Worm (Caenorhabditis elegans) whole organism, young adult: ENCODE measurements around the gene F31D4.2.
A peak's percentile ranks its signal among the peaks of the same experiment; 100 is the strongest.

Experiments
- B0336.3 ChIP-seq: fragments of 200-800 bp; sonication (Bioruptor generic); IDR thresholded peaks from 2 replicates; pipeline ENCODE4 v1.3.6; 2022; ENCODE audit warnings: missing genetic modification characterization, missing compliant biosample characterization
- D2030.7 ChIP-seq: fragments of 200-800 bp; sonication (Bioruptor generic); IDR thresholded peaks from 2 replicates; pipeline ENCODE4 v1.3.6; 2022; ENCODE audit warnings: missing genetic modification reagents, missing genetic modification characterization, missing compliant biosample characterization
- F10E7.11 ChIP-seq: sonication (generic microtip); optimal IDR thresholded peaks from 2 replicates; lab custom pipeline; 2017; ENCODE audit warnings: mild to moderate bottlenecking, missing genetic modification characterization, moderate library complexity, missing compliant biosample characterization
- F39B2.1 ChIP-seq: fragments of 200-800 bp; sonication (Bioruptor generic); IDR thresholded peaks from 2 replicates; pipeline ENCODE4 v1.3.6; 2022; ENCODE audit warnings: missing genetic modification reagents, missing genetic modification characterization, missing compliant biosample characterization
- K12H6.12 ChIP-seq: fragments of 200-800 bp; sonication (Bioruptor generic); optimal IDR thresholded peaks from 2 replicates; lab custom pipeline; 2018; ENCODE audit warnings: mild to moderate bottlenecking, missing genetic modification characterization, missing compliant biosample characterization
- T07F8.4 ChIP-seq: sonication (generic microtip); optimal IDR thresholded peaks from 2 replicates; lab custom pipeline; 2016; ENCODE audit warnings: mild to moderate bottlenecking, missing genetic modification characterization, moderate library complexity, missing compliant biosample characterization
- Y53G8AR.9 ChIP-seq: fragments of 200-800 bp; sonication (Bioruptor generic); conservative IDR thresholded peaks from 2 replicates; pipeline ENCODE4 v1.3.6; 2022; ENCODE audit warnings: missing genetic modification reagents, missing genetic modification characterization, missing compliant biosample characterization
- ZK185.1 ChIP-seq: sonication (generic microtip); optimal IDR thresholded peaks from 2 replicates; lab custom pipeline; 2016; ENCODE audit warnings: mild to moderate bottlenecking, missing genetic modification characterization, missing compliant biosample characterization; ENCODE audit not compliant: poor library complexity, severe bottlenecking
- aptf-3 ChIP-seq: fragments of 200-800 bp; sonication (Bioruptor generic); IDR thresholded peaks from 2 replicates; pipeline ENCODE4 v1.3.6; 2022; ENCODE audit warnings: missing genetic modification characterization, missing compliant biosample characterization
- cebp-1 ChIP-seq, 2 experiments: fragments of 200-800 bp in 1 of 2; sonication (Bioruptor generic) in 1 of 2; sonication (generic microtip) in 1 of 2; IDR thresholded peaks in 1 of 2; optimal IDR thresholded peaks in 1 of 2; 2 replicates each; pipeline versions ENCODE4 v1.3.6 to Lab custom; 2017 to 2022; ENCODE audit warnings: missing compliant biosample characterization in 2 of 2, missing genetic modification characterization in 2 of 2, mild to moderate bottlenecking in 1 of 2, missing genetic modification reagents in 1 of 2, moderate library complexity in 1 of 2
- ceh-40 ChIP-seq: fragments of 200-800 bp; sonication (Bioruptor generic); IDR thresholded peaks from 2 replicates; pipeline ENCODE4 v1.3.6; 2022; ENCODE audit warnings: missing genetic modification characterization, missing compliant biosample characterization
- ceh-91 ChIP-seq: fragments of 200-800 bp; sonication (Bioruptor generic); IDR thresholded peaks from 2 replicates; pipeline ENCODE4 v1.3.6; 2022; ENCODE audit warnings: missing genetic modification reagents, missing genetic modification characterization, missing compliant biosample characterization
- die-1 ChIP-seq: sonication (generic microtip); optimal IDR thresholded peaks from 2 replicates; lab custom pipeline; 2016; ENCODE audit warnings: missing genotype, mild to moderate bottlenecking, missing genetic modification characterization, missing compliant biosample characterization
- dox-1 ChIP-seq: fragments of 200-800 bp; sonication (Bioruptor generic); IDR thresholded peaks from 2 replicates; pipeline ENCODE4 v1.3.6; 2022; ENCODE audit warnings: missing genetic modification reagents, missing genetic modification characterization, missing compliant biosample characterization
- dpl-1 ChIP-seq: fragments of 150-350 bp; optimal IDR thresholded peaks from 2 replicates; lab custom pipeline; 2014; ENCODE audit warnings: missing biosample characterization, missing genetic modification reagents, missing genetic modification characterization
- egl-44 ChIP-seq: fragments of 200-800 bp; sonication (Bioruptor generic); IDR thresholded peaks from 2 replicates; pipeline ENCODE4 v1.3.6; 2022; ENCODE audit warnings: missing genetic modification reagents, missing genetic modification characterization, missing compliant biosample characterization
- hmg-1.2 ChIP-seq: fragments of 200-800 bp; sonication (Bioruptor generic); IDR thresholded peaks from 2 replicates; pipeline ENCODE4 v1.3.6; 2022; ENCODE audit warnings: missing genetic modification reagents, missing genetic modification characterization, missing compliant biosample characterization
- lin-35 ChIP-seq, 3 experiments: fragments of 150-350 bp in 2 of 3; sonication (generic microtip) in 1 of 3; optimal IDR thresholded peaks; 2 replicates each; lab custom pipeline; 2014 to 2018; ENCODE audit warnings: missing biosample characterization in 3 of 3, missing genetic modification characterization in 3 of 3, missing genetic modification reagents in 3 of 3
- mcd-1 ChIP-seq: fragments of 200-800 bp; sonication (Bioruptor generic); IDR thresholded peaks from 2 replicates; pipeline ENCODE4 v1.3.6; 2022; ENCODE audit warnings: missing genetic modification reagents, missing genetic modification characterization, missing compliant biosample characterization
- mxl-1 ChIP-seq: sonication (generic microtip); optimal IDR thresholded peaks from 2 replicates; lab custom pipeline; 2016; ENCODE audit warnings: missing genetic modification characterization, missing compliant biosample characterization
- nhr-27 ChIP-seq: fragments of 200-800 bp; sonication (Bioruptor generic); optimal IDR thresholded peaks from 2 replicates; lab custom pipeline; 2018; ENCODE audit warnings: mild to moderate bottlenecking, missing genetic modification characterization, moderate library complexity, missing compliant biosample characterization
- repo-1 ChIP-seq: sonication (generic microtip); optimal IDR thresholded peaks from 2 replicates; lab custom pipeline; 2017; ENCODE audit warnings: mild to moderate bottlenecking, missing genetic modification characterization, missing compliant biosample characterization
- sea-2 ChIP-seq: fragments of 200-800 bp; sonication (Bioruptor generic); IDR thresholded peaks from 2 replicates; pipeline ENCODE4 v1.3.6; 2022; ENCODE audit warnings: missing genetic modification characterization, missing compliant biosample characterization
- somi-1 ChIP-seq: fragments of 200-800 bp; sonication (Bioruptor generic); optimal IDR thresholded peaks from 2 replicates; lab custom pipeline; 2018; ENCODE audit warnings: mild to moderate bottlenecking, missing genetic modification characterization, missing compliant biosample characterization
- sptf-2 ChIP-seq: fragments of 200-800 bp; sonication (Bioruptor generic); optimal IDR thresholded peaks from 2 replicates; lab custom pipeline; 2018; ENCODE audit warnings: mild to moderate bottlenecking, missing genetic modification characterization, missing compliant biosample characterization
- unc-130 ChIP-seq: sonication (generic microtip); optimal IDR thresholded peaks from 2 replicates; lab custom pipeline; 2016; ENCODE audit warnings: missing genetic modification reagents, missing genetic modification characterization, missing compliant biosample characterization
- zim-3 ChIP-seq: sonication (generic microtip); optimal IDR thresholded peaks from 2 replicates; lab custom pipeline; 2017; ENCODE audit warnings: mild to moderate bottlenecking, missing genetic modification characterization, moderate library complexity, missing compliant biosample characterization
- ztf-18 ChIP-seq: sonication (generic microtip); optimal IDR thresholded peaks from 2 replicates; lab custom pipeline; 2016; ENCODE audit warnings: missing genotype, mild to moderate bottlenecking, missing genetic modification characterization, missing compliant biosample characterization
- ztf-3 ChIP-seq: fragments of 200-800 bp; sonication (Bioruptor generic); optimal IDR thresholded peaks from 2 replicates; lab custom pipeline; 2018; ENCODE audit warnings: mild to moderate bottlenecking, missing genetic modification characterization, missing compliant biosample characterization

F31D4.2 gene

DNA sequence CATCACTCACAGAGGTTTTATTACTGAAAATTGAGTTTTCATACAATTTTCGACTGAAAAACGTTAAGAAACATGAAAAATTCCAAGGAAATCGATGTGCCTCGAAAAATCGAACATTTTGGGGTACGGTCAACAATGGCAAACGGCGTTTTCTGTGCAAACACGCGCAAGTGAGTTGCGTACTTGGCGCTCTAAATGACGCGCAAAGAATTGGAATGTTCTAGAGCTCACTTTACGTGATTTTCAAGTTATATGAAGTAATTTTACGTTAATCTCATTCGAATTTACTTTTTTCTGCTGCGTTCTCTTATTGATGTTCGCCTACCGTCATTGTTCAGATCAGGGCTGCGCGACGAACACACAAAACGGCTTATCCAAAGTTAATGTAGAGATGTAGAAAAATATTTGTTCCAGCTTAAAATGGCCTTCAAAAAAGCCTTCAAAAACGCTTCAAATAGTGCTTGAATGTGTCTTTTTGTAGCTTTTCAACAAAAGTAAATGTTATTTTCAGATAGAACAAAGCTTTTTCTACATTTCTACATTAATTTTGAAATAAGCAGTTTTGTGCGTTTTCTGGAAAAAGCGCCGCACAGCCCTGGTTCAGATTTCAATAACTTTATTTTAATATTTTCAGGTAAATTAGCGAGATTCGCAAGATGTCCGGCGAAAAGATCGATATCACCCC lies at the start of gene F31D4.2, which contains the start of gene fkb-6 (continued):
- TF ChIP-seq ceh-40 (GFP tag; lab: Robert Waterston, UW) (no peak), somi-1 (GFP tag; lab: Kevin White, UChicago) (no peak), sea-2 (GFP tag; lab: Robert Waterston, UW) (no peak), Y53G8AR.9 (peak; percentile 67), hmg-1.2 (GFP tag; lab: Robert Waterston, UW) (peak; percentile 50), dox-1 (peak; percentile 66), D2030.7 (GFP tag; lab: Robert Waterston, UW) (peak; percentile 89), B0336.3 (GFP tag; lab: Robert Waterston, UW) (0 out of 2 replicates have a peak, but pooled peaks have one; percentile 23), aptf-3 (no peak), unc-130 (GFP tag; lab: Kevin White, UChicago) (no peak), K12H6.12 (tag; lab: Kevin White, UChicago) (peak; percentile 35), ZK185.1 (peak; percentile 45)
- TF ChIP-seq, all 124 proteins: peak for 38

DNA sequence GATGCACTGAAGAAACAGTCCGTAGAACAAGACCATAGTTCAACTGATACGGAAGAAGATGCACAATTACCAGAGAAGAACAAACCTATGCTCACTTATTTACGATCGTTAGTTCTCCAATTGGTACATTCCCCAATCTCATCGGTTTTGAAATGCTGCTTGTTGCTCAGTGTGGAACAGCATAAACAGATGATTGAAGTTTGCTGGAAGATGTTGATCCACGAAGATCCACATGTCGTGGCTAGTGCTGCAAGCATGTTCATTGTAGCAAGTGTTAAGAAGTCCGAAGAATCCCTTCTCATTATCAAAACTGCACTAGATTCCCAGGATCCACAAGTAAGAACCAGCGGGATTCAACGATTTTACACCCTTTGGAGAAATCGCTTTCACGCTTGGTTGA lies 46.5 kb upstream of the F31D4.2 start:
- TF ChIP-seq F39B2.1 (GFP tag; lab: Robert Waterston, UW) (no peak), nhr-27 (tag; lab: Kevin White, UChicago) (no peak), sptf-2 (GFP tag; lab: Kevin White, UChicago) (no peak), T07F8.4 (tag; lab: Kevin White, UChicago) (no peak), mcd-1 (GFP tag; lab: Robert Waterston, UW) (no peak)

DNA sequence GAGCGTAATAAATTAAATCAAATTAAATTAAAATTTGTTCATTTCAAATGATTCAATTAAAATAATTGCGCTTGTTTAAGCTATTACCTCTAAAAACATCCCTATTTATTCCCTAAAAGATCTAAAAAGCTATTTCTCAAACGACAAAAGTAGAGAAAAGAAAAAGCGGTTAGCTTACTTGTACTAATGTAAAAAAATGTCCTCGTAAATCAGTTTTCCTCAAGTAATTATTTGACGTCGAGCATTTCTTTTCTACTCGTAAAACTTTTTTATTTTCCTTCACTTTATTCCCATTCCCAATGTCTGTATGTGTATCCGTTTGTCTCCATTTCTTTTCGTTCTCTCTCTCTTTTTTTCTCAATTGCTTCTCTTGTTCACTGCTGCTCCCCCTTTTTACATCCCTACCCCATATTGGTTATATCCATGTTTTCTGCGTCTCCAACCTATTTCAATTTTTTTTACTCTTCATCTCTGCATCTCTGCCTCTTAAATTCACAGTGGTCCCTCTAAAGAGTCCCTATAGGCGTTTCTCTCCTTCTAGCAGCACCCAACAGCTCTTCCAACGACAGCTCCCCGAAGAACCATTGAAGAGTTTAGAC lies 33.8 kb upstream of the F31D4.2 start, which contains the start of gene unc-80:
Gene unc-80 (plus strand): TSS at position 533 of the 599 bp plus-strand sequence.
- no peak for TF ChIP-seq ceh-91
- peak; percentile 47 for TF ChIP-seq K12H6.12 (tag; lab: Kevin White, UChicago)
- TF ChIP-seq hmg-1.2 (GFP tag; lab: Robert Waterston, UW), result peak; percentile 58; the same call in 1 of the 2 replicates
- TF ChIP-seq mxl-1 (tag; lab: Kevin White, UChicago), result no peak
- no peak for TF ChIP-seq dpl-1
- TF ChIP-seq lin-35 (GFP tag; optimal IDR thresholded peaks at IDR 0.05; lab: Kevin White, UChicago), result peak in 1 of 3 experiments; percentile 44
- no peak for TF ChIP-seq ztf-18 (tag; lab: Kevin White, UChicago)
- TF ChIP-seq D2030.7 (GFP tag; lab: Robert Waterston, UW), result no peak
- no peak for TF ChIP-seq zim-3 (tag; lab: Kevin White, UChicago)

DNA sequence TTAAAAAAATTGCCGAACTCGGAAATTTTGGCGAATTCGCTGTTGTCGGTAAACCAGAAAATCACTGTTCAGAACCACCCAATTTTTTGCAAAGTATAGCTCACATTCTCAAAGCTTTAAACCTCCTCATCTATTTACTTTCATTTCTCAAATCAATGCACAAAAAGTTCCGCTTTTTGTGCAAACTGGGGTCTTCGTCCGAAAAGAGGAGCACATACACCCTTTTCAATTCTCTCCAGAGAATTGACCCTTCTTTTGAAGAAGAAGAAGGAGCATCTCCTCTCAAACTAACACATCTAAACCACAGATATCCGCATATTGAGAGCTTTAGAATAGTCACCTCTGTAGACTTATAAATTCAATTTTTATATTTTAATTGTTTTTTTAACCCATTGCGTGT lies 30.0 kb upstream of the F31D4.2 start:
- TF ChIP-seq F10E7.11 (tag; lab: Kevin White, UChicago) (no peak), repo-1 (tag; lab: Kevin White, UChicago) (no peak), cebp-1 (GFP tag; IDR thresholded peaks at IDR 0.05; lab: Robert Waterston, UW) (no peak), cebp-1 (tag; optimal IDR thresholded peaks at IDR 0.05; lab: Kevin White, UChicago) (no peak), nhr-27 (tag; lab: Kevin White, UChicago) (no peak), egl-44 (no peak)

DNA sequence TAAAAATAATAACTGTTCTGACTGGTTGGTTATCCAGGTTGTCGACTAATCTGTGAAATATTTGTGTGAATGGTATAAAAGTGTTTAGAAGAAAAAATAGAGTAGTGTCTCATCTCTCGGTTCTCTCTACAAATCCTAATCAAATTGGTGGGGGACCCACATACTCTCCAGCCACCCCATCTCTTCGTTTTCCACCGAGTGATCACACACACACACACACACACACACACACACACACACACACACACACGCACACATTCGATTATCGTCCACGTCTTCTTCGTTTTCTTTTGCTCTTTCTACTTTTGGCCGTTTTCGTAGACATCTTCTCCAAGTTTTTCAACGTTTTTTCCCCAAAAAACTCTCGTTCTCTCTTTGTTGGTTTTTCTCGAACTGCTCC lies 27.8 kb upstream of the F31D4.2 start:
- TF ChIP-seq die-1 (tag; lab: Kevin White, UChicago) (no peak), ztf-3 (GFP tag; lab: Kevin White, UChicago) (peak; percentile 55)
